Worm (Caenorhabditis elegans) whole organism, young adult: ENCODE results near the gene F11D5.1.

Source experiments
- B0019.2 ChIP-seq: fragments of 200-800 bp; sonication (Bioruptor generic); conservative IDR thresholded peaks from 2 replicates; pipeline ENCODE4 v1.3.6; 2022; ENCODE audit warnings: missing genetic modification reagents, missing genetic modification characterization, missing compliant biosample characterization
- B0035.1 ChIP-seq: sonication (generic microtip); optimal IDR thresholded peaks from 2 replicates; lab custom pipeline; 2016; ENCODE audit warnings: missing genetic modification characterization, mild to moderate bottlenecking, missing compliant biosample characterization, missing genotype, missing genetic modification reagents
- C17E4.6 ChIP-seq: fragments of 200-800 bp; sonication (Bioruptor generic); IDR thresholded peaks from 2 replicates; pipeline ENCODE4 v1.3.6; 2022; ENCODE audit warnings: missing genetic modification reagents, missing genetic modification characterization, missing compliant biosample characterization
- F33H1.4 ChIP-seq: fragments of 200-800 bp; sonication (Bioruptor generic); IDR thresholded peaks from 2 replicates; pipeline ENCODE4 v1.3.6; 2022; ENCODE audit warnings: missing genetic modification reagents, missing genetic modification characterization, missing compliant biosample characterization
- F49E8.2 ChIP-seq: sonication (generic microtip); optimal IDR thresholded peaks from 3 replicates; lab custom pipeline; 2017; ENCODE audit warnings: missing genetic modification characterization, mild to moderate bottlenecking, missing compliant biosample characterization, antibody characterized with exemption, moderate library complexity; ENCODE audit not compliant: insufficient read depth
- F55B11.4 ChIP-seq: sonication (generic microtip); optimal IDR thresholded peaks from 2 replicates; lab custom pipeline; 2016; ENCODE audit warnings: missing compliant biosample characterization, missing genetic modification characterization, borderline replicate concordance; ENCODE audit not compliant: insufficient read depth
- F57A8.1 ChIP-seq: fragments of 200-800 bp; sonication (Bioruptor generic); optimal IDR thresholded peaks from 2 replicates; lab custom pipeline; 2018; ENCODE audit warnings: mild to moderate bottlenecking, missing genetic modification characterization, moderate library complexity, missing compliant biosample characterization
- K11D2.4 ChIP-seq: fragments of 200-800 bp; sonication (Bioruptor generic); IDR thresholded peaks from 2 replicates; pipeline ENCODE4 v1.3.6; 2022; ENCODE audit warnings: missing genetic modification reagents, missing genetic modification characterization, missing compliant biosample characterization
- K12H6.12 ChIP-seq: fragments of 200-800 bp; sonication (Bioruptor generic); optimal IDR thresholded peaks from 2 replicates; lab custom pipeline; 2018; ENCODE audit warnings: mild to moderate bottlenecking, missing genetic modification characterization, missing compliant biosample characterization
- T26A5.8 ChIP-seq: sonication (generic microtip); optimal IDR thresholded peaks from 2 replicates; lab custom pipeline; 2016; ENCODE audit warnings: missing genetic modification characterization, missing compliant biosample characterization
- Y53F4B.3 ChIP-seq: fragments of 200-800 bp; sonication (Bioruptor generic); IDR thresholded peaks from 2 replicates; pipeline ENCODE4 v1.3.6; 2022; ENCODE audit warnings: missing genetic modification reagents, missing genetic modification characterization, missing compliant biosample characterization
- Y53G8AR.9 ChIP-seq: fragments of 200-800 bp; sonication (Bioruptor generic); conservative IDR thresholded peaks from 2 replicates; pipeline ENCODE4 v1.3.6; 2022; ENCODE audit warnings: missing genetic modification reagents, missing genetic modification characterization, missing compliant biosample characterization
- Y95B8A.8 ChIP-seq: fragments of 200-800 bp; sonication (Bioruptor generic); IDR thresholded peaks from 2 replicates; pipeline ENCODE4 v1.3.6; 2022; ENCODE audit warnings: missing genetic modification reagents, missing genetic modification characterization, missing compliant biosample characterization
- ZK185.1 ChIP-seq: sonication (generic microtip); optimal IDR thresholded peaks from 2 replicates; lab custom pipeline; 2016; ENCODE audit warnings: mild to moderate bottlenecking, missing genetic modification characterization, missing compliant biosample characterization; ENCODE audit not compliant: poor library complexity, severe bottlenecking
- atf-7 ChIP-seq: sonication (generic microtip); optimal IDR thresholded peaks from 2 replicates; lab custom pipeline; 2017; ENCODE audit warnings: mild to moderate bottlenecking, missing genetic modification characterization, missing compliant biosample characterization
- attf-3 ChIP-seq: fragments of 200-800 bp; sonication (Bioruptor generic); conservative IDR thresholded peaks from 2 replicates; pipeline ENCODE4 v1.3.6; 2022; ENCODE audit warnings: missing genetic modification reagents, missing genetic modification characterization, missing compliant biosample characterization
- cebp-2 ChIP-seq: fragments of 200-800 bp; sonication (Bioruptor generic); IDR thresholded peaks from 2 replicates; pipeline ENCODE4 v1.3.6; 2022; ENCODE audit warnings: missing genetic modification characterization, missing compliant biosample characterization
- dpl-1 ChIP-seq: fragments of 150-350 bp; optimal IDR thresholded peaks from 2 replicates; lab custom pipeline; 2014; ENCODE audit warnings: missing biosample characterization, missing genetic modification reagents, missing genetic modification characterization
- ets-4 ChIP-seq: fragments of 200-800 bp; sonication (Bioruptor generic); optimal IDR thresholded peaks from 2 replicates; lab custom pipeline; 2018; ENCODE audit warnings: mild to moderate bottlenecking, missing genetic modification characterization, missing compliant biosample characterization
- him-1 ChIP-seq: sonication (generic microtip); optimal IDR thresholded peaks from 2 replicates; lab custom pipeline; 2016; ENCODE audit warnings: missing genotype, missing genetic modification reagents, missing genetic modification characterization, missing compliant biosample characterization
- hmg-20 ChIP-seq: fragments of 200-800 bp; sonication (Bioruptor generic); IDR thresholded peaks from 2 replicates; pipeline ENCODE4 v1.3.6; 2022; ENCODE audit warnings: missing genetic modification reagents, missing genetic modification characterization, missing compliant biosample characterization
- let-526 ChIP-seq: fragments of 200-800 bp; sonication (Bioruptor generic); IDR thresholded peaks from 2 replicates; pipeline ENCODE4 v1.3.6; 2022; ENCODE audit warnings: missing genetic modification reagents, missing genetic modification characterization, missing compliant biosample characterization
- lin-35 ChIP-seq, 3 experiments: fragments of 150-350 bp in 2 of 3; sonication (generic microtip) in 1 of 3; optimal IDR thresholded peaks; 2 replicates each; lab custom pipeline; 2014 to 2018; ENCODE audit warnings: missing biosample characterization in 3 of 3, missing genetic modification characterization in 3 of 3, missing genetic modification reagents in 3 of 3
- madf-10 ChIP-seq: sonication (generic microtip); optimal IDR thresholded peaks from 2 replicates; lab custom pipeline; 2016; ENCODE audit warnings: mild to moderate bottlenecking, missing genetic modification characterization, missing compliant biosample characterization
- mes-4 ChIP-seq: sonication (generic microtip); optimal IDR thresholded peaks from 2 replicates; lab custom pipeline; 2016; ENCODE audit warnings: missing genotype, missing genetic modification characterization, missing compliant biosample characterization
- nfya-1 ChIP-seq: sonication (generic microtip); optimal IDR thresholded peaks from 2 replicates; lab custom pipeline; 2017; ENCODE audit warnings: antibody characterized with exemption, missing compliant biosample characterization, missing genetic modification characterization, borderline replicate concordance; ENCODE audit not compliant: insufficient read depth
- nhr-120 ChIP-seq: fragments of 200-800 bp; sonication (Bioruptor generic); IDR thresholded peaks from 2 replicates; pipeline ENCODE4 v1.3.6; 2022; ENCODE audit warnings: missing genetic modification characterization, missing compliant biosample characterization
- pbrm-1 ChIP-seq: fragments of 200-800 bp; sonication (Bioruptor generic); IDR thresholded peaks from 2 replicates; pipeline ENCODE4 v1.3.6; 2022; ENCODE audit warnings: missing genetic modification reagents, missing genetic modification characterization, missing compliant biosample characterization
- rcor-1 ChIP-seq: fragments of 200-800 bp; sonication (Bioruptor generic); IDR thresholded peaks from 2 replicates; pipeline ENCODE4 v1.3.6; 2022; ENCODE audit warnings: missing genetic modification reagents, missing genetic modification characterization, missing compliant biosample characterization
- rec-8 ChIP-seq, 2 experiments: sonication (generic microtip); optimal IDR thresholded peaks; 2 replicates each; lab custom pipeline; 2016; ENCODE audit warnings: mild to moderate bottlenecking in 2 of 2, missing genetic modification characterization in 2 of 2, missing genetic modification reagents in 2 of 2, missing genotype in 2 of 2, missing biosample characterization in 1 of 2, missing compliant biosample characterization in 1 of 2, moderate library complexity in 1 of 2
- rpc-1 ChIP-seq, 2 experiments: fragments of 150-350 bp in 1 of 2; sonication (generic microtip) in 1 of 2; optimal IDR thresholded peaks; 2 replicates each; lab custom pipeline; 2014 to 2018; ENCODE audit warnings: missing biosample characterization in 1 of 2, missing genetic modification characterization in 1 of 2, missing genetic modification reagents in 1 of 2, missing genotype in 1 of 2
- sdz-38 ChIP-seq: sonication (generic microtip); optimal IDR thresholded peaks from 2 replicates; lab custom pipeline; 2016; ENCODE audit warnings: missing genotype, missing genetic modification characterization, missing compliant biosample characterization
- sea-2 ChIP-seq: fragments of 200-800 bp; sonication (Bioruptor generic); IDR thresholded peaks from 2 replicates; pipeline ENCODE4 v1.3.6; 2022; ENCODE audit warnings: missing genetic modification characterization, missing compliant biosample characterization
- xnd-1 ChIP-seq: sonication (generic microtip); optimal IDR thresholded peaks from 2 replicates; lab custom pipeline; 2016; ENCODE audit warnings: missing genotype, missing genetic modification reagents, missing genetic modification characterization, missing compliant biosample characterization
- ztf-25 ChIP-seq: fragments of 200-800 bp; sonication (Bioruptor generic); IDR thresholded peaks from 2 replicates; pipeline ENCODE4 v1.3.6; 2022; ENCODE audit warnings: missing genetic modification reagents, missing genetic modification characterization, missing compliant biosample characterization

Gene F11D5.1

DNA sequence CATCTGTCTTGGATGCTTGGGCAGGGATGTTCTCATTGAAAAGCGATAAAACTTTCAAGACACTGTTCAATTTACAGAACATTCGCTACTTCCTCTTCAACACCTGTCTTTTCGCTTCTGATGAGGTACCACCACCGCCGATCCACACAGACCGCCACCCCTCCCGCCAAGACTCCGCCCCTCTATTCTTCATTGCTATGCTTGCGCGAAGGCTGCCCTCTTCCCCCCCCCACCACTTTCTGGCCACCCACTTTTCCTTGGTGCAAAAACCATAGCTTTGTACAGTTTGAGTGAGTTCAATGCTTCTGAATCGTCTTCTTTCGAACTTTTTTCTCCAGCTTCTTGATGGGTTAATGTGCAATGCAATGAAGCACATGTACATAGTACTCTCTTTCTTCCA, 19.0 kb upstream of the F11D5.1 start:
- 0 out of 2 replicates have a peak, but pooled peaks have one; percentile 7 for TF ChIP-seq pbrm-1
- no peak for TF ChIP-seq K11D2.4

DNA sequence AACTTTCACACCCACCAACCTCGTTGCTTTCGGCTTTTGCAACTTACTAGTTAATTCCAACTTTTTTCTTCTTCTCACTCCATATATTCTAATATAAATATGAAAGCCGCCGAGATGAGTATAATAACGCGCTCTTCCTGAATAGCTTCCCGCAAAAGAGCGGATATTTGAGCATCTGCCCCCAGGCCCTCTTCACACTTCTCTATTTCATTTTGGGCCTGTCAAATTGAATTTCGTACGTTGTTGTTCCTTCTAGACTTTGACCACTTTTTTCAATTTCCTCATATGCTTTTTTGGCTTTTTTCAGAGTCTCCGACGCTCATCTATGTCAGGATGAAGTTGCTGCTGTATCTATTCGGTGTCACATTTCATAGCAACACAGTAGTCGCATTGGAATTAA, 17.9 kb upstream of the F11D5.1 start, which contains the start of gene ddr-2:
ddr-2 (plus strand) TSS at position 301 of the 400 bp plus-strand sequence.
- TF ChIP-seq cebp-2 (GFP tag; lab: Robert Waterston, UW) = no peak
- TF ChIP-seq C17E4.6 (GFP tag; lab: Robert Waterston, UW) = no peak
- TF ChIP-seq rcor-1 (GFP tag; lab: Robert Waterston, UW) = no peak
- no peak for TF ChIP-seq him-1 (tag; lab: Kevin White, UChicago)
- no peak for TF ChIP-seq ztf-25
- TF ChIP-seq Y95B8A.8 = no peak
- TF ChIP-seq K12H6.12 = no peak
- no peak for TF ChIP-seq F33H1.4 (GFP tag; lab: Robert Waterston, UW)
- TF ChIP-seq B0019.2 = no peak
- TF ChIP-seq nfya-1 (tag; lab: Kevin White, UChicago) = no peak
- TF ChIP-seq hmg-20 = no peak
- TF ChIP-seq ZK185.1 (tag; lab: Kevin White, UChicago) = no peak
- no peak for TF ChIP-seq Y53G8AR.9
- TF ChIP-seq Y53F4B.3 (GFP tag; lab: Robert Waterston, UW) = no peak
- no peak for TF ChIP-seq F55B11.4 (tag; lab: Kevin White, UChicago)
- no peak for TF ChIP-seq rec-8 (tag; optimal IDR thresholded peaks at IDR 0.05; lab: Kevin White, UChicago)
- TF ChIP-seq B0035.1 = no peak
- TF ChIP-seq atf-7 (tag; lab: Kevin White, UChicago) = no peak

DNA sequence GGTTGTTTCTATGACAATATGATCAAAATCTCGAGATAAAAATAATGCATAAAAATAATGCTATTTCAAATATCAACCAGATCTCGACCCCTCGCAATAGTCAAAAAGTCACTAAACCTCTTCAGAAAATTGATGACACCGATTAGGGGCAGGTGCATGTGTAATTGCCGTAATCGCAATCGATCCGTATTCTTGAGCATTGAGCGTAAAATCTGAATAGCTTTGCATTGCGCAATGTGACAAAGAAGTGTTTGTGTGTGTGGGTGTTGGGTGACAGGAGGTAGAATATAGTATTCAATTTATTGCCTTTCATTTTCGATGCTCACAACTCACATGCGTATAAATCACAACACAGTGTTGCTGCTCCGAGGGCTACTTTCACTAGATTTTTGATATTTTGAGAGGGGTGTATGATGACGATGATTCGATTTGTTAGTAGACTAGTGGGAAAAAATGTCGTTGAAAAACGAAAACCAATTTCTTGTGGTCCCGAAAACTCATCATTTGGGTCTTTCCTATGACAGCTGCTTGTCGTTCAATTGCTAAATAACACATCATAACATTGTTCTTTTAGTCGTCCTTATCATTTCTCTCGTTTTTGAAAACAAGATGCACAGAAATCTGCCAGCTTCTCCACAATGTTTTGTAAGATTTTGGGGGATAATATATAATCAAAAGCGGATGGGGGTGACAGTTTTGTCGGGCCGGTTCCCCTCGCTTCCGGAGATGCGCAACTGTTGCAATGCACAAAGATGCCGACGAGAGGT, 16.9 kb upstream of the F11D5.1 start:
- no peak for TF ChIP-seq K11D2.4
- TF ChIP-seq T26A5.8 (tag; lab: Kevin White, UChicago) = no peak
- no peak for TF ChIP-seq dpl-1 (GFP tag; lab: Kevin White, UChicago)
- no peak for TF ChIP-seq rpc-1 (optimal IDR thresholded peaks at IDR 0.05; lab: Kevin White, UChicago)
- TF ChIP-seq rpc-1 (tag; optimal IDR thresholded peaks at IDR 0.05; lab: Kevin White, UChicago) = no peak
- no peak for TF ChIP-seq xnd-1
- no peak for TF ChIP-seq cebp-2 (GFP tag; lab: Robert Waterston, UW)
- no peak for TF ChIP-seq ztf-25
- TF ChIP-seq let-526 (GFP tag; lab: Robert Waterston, UW) = no peak
- TF ChIP-seq nhr-120 = no peak
- no peak for TF ChIP-seq madf-10 (tag; lab: Kevin White, UChicago)
- TF ChIP-seq lin-35 (GFP tag; optimal IDR thresholded peaks at IDR 0.05; lab: Kevin White, UChicago) = no peak
- TF ChIP-seq attf-3 (GFP tag; lab: Robert Waterston, UW) = no peak
- no peak for TF ChIP-seq F57A8.1 (GFP tag; lab: Kevin White, UChicago)
- TF ChIP-seq sea-2 (GFP tag; lab: Robert Waterston, UW) = no peak
- TF ChIP-seq mes-4 (tag; lab: Kevin White, UChicago) = no peak
- TF ChIP-seq F49E8.2 = no peak
- no peak for TF ChIP-seq ets-4 (GFP tag; lab: Kevin White, UChicago)
- no peak for TF ChIP-seq sdz-38 (tag; lab: Kevin White, UChicago)
- TF ChIP-seq pbrm-1 = no peak
